Worm (Caenorhabditis elegans) whole organism, L2 larva: ENCODE data around the gene F35C11.3.

Experiments used
- C34F6.9 ChIP-seq: fragments of 150-350 bp; optimal IDR thresholded peaks from 2 replicates; lab custom pipeline; 2014; ENCODE audit warnings: missing biosample characterization, missing genetic modification characterization
- ama-1 ChIP-seq: fragments of 150-350 bp; optimal IDR thresholded peaks from 2 replicates; lab custom pipeline; 2018; ENCODE audit warnings: inconsistent platforms
- blmp-1 ChIP-seq: sonication (generic microtip); optimal IDR thresholded peaks from 2 replicates; lab custom pipeline; 2017; ENCODE audit warnings: missing genetic modification characterization, mild to moderate bottlenecking, missing compliant biosample characterization, antibody characterized with exemption, moderate library complexity; ENCODE audit not compliant: insufficient read depth
- ceh-82 ChIP-seq: fragments of 150-350 bp; optimal IDR thresholded peaks from 2 replicates; lab custom pipeline; 2014; ENCODE audit warnings: missing biosample characterization, missing genetic modification characterization
- elt-3 ChIP-seq: sonication (generic microtip); optimal IDR thresholded peaks from 2 replicates; lab custom pipeline; 2017; ENCODE audit warnings: missing biosample characterization, missing genetic modification characterization
- lin-39 ChIP-seq: fragments of 150-350 bp; optimal IDR thresholded peaks from 2 replicates; lab custom pipeline; 2014; ENCODE audit warnings: missing biosample characterization, missing genetic modification reagents, missing genetic modification characterization
- nhr-77 ChIP-seq: fragments of 150-350 bp; optimal IDR thresholded peaks from 2 replicates; lab custom pipeline; 2014; ENCODE audit warnings: missing biosample characterization, missing genetic modification characterization
- sma-9 ChIP-seq, 2 experiments: fragments of 150-350 bp in 1 of 2; sonication (generic microtip) in 1 of 2; optimal IDR thresholded peaks; 2 replicates each; lab custom pipeline; 2014 to 2016; ENCODE audit warnings: missing genetic modification characterization in 2 of 2, mild to moderate bottlenecking in 1 of 2, missing biosample characterization in 1 of 2, missing compliant biosample characterization in 1 of 2, missing genetic modification reagents in 1 of 2, moderate library complexity in 1 of 2
- unc-39 ChIP-seq: fragments of 150-350 bp; optimal IDR thresholded peaks from 2 replicates; lab custom pipeline; 2014; ENCODE audit warnings: missing biosample characterization, missing genetic modification characterization
- ztf-11 ChIP-seq: sonication (generic microtip); optimal IDR thresholded peaks from 2 replicates; lab custom pipeline; 2017; ENCODE audit warnings: missing biosample characterization, missing genetic modification characterization

ce11 chrII:8204039-8204438, 42.5 kb upstream of the F35C11.3 start, which contains the start of gene col-76:
- no peak for TF ChIP-seq ceh-82 (tag; lab: Kevin White, UChicago)
- TF ChIP-seq nhr-77 (tag; lab: Kevin White, UChicago), result no peak
- no peak for TF ChIP-seq unc-39 (tag; lab: Kevin White, UChicago)
- TF ChIP-seq elt-3, result no peak
- no peak for TF ChIP-seq lin-39
- no peak for TF ChIP-seq ama-1 (lab: Kevin White, UChicago)
- no peak for TF ChIP-seq blmp-1 (tag; lab: Kevin White, UChicago)
- TF ChIP-seq C34F6.9 (tag; lab: Kevin White, UChicago), result no peak
- no peak for TF ChIP-seq ztf-11 (tag; lab: Kevin White, UChicago)
- TF ChIP-seq sma-9 (GFP tag; optimal IDR thresholded peaks at IDR 0.05; lab: Kevin White, UChicago), result no peak
- no peak for TF ChIP-seq sma-9 (tag; optimal IDR thresholded peaks at IDR 0.05; lab: Kevin White, UChicago)
